Fruit fly (Drosophila melanogaster) Kc167 (cell line): ENCODE measurements around the gene CG11726.

Experiments
- Sin3A ChIP-seq: fragments of >200 bp; optimal IDR thresholded peaks from 2 replicates; lab custom pipeline; 2018; ENCODE audit warnings: missing external identifiers
- h ChIP-seq: fragments of >200 bp; optimal IDR thresholded peaks from 3 replicates; lab custom pipeline; 2018; ENCODE audit warnings: missing external identifiers
- psq ChIP-seq: fragments of >200 bp; optimal IDR thresholded peaks from 2 replicates; lab custom pipeline; 2017; ENCODE audit warnings: missing external identifiers

DNA sequence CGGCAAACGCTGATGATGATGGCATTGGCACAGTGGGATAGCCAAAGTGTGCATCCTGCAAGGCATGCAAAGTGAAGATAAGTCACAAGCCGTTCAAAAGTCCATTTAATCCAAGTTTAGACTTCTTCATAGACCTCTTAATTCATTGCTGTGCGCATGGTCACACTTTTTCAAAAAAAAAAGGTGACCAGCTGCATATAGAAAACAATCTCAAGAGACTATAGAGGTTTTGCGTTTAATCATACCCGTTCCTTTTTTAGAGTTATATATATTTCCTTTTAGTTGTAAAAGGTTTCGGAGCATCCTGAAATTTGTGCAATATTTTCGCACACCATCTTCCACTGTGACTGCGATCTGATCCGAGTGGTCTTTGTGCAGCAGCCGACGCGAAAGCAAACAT, 20.0 kb downstream of the CG11726 start:
- TF ChIP-seq psq (lab: Kevin White, UChicago) (no peak), h (lab: Kevin White, UChicago) (no peak), Sin3A (lab: Kevin White, UChicago) (no peak)
